Worm (Caenorhabditis elegans) whole organism, L1 larva: ENCODE data around the gene cutl-3.
A peak's percentile ranks its signal among the peaks of the same experiment; 100 is the strongest.

Experiments used
- C04F5.9 ChIP-seq: sonication (generic microtip); optimal IDR thresholded peaks from 2 replicates; lab custom pipeline; 2016; ENCODE audit warnings: missing genetic modification characterization, missing compliant biosample characterization
- C34B4.2 ChIP-seq: sonication (generic microtip); optimal IDR thresholded peaks from 2 replicates; lab custom pipeline; 2017; ENCODE audit warnings: mild to moderate bottlenecking, missing genetic modification characterization, missing compliant biosample characterization
- Y116A8C.19 ChIP-seq: sonication (generic microtip); optimal IDR thresholded peaks from 2 replicates; lab custom pipeline; 2016; ENCODE audit warnings: missing compliant biosample characterization, missing genetic modification characterization, borderline replicate concordance
- ama-1 ChIP-seq: fragments of 150-350 bp; optimal IDR thresholded peaks from 2 replicates; lab custom pipeline; 2014
- blmp-1 ChIP-seq: fragments of 150-350 bp; optimal IDR thresholded peaks from 2 replicates; lab custom pipeline; 2014; ENCODE audit warnings: missing biosample characterization, missing genetic modification characterization
- ceh-8 ChIP-seq: fragments of 200-800 bp; sonication (Bioruptor generic); optimal IDR thresholded peaks from 2 replicates; lab custom pipeline; 2018; ENCODE audit warnings: mild to moderate bottlenecking, missing genetic modification characterization, moderate library complexity, missing compliant biosample characterization
- ceh-88 ChIP-seq: fragments of 200-800 bp; sonication (Bioruptor generic); IDR thresholded peaks from 2 replicates; pipeline ENCODE4 v1.3.6; 2022; ENCODE audit warnings: missing genetic modification characterization, missing compliant biosample characterization
- ceh-90 ChIP-seq: sonication (generic microtip); optimal IDR thresholded peaks from 2 replicates; lab custom pipeline; 2016; ENCODE audit warnings: missing genetic modification characterization, missing compliant biosample characterization
- ces-1 ChIP-seq: fragments of 150-350 bp; optimal IDR thresholded peaks from 2 replicates; lab custom pipeline; 2014; ENCODE audit warnings: missing biosample characterization, missing genetic modification reagents, missing genetic modification characterization
- dpl-1 ChIP-seq, 3 experiments: fragments of 150-350 bp in 2 of 3; sonication (generic microtip) in 1 of 3; optimal IDR thresholded peaks; 2 replicates each; lab custom pipeline; 2014 to 2017; ENCODE audit warnings: missing biosample characterization in 3 of 3, missing genetic modification characterization in 3 of 3, missing genetic modification reagents in 3 of 3
- dsc-1 ChIP-seq: sonication (generic microtip); optimal IDR thresholded peaks from 2 replicates; lab custom pipeline; 2016; ENCODE audit warnings: mild to moderate bottlenecking, missing genetic modification characterization, missing compliant biosample characterization
- egl-13 ChIP-seq: sonication (generic microtip); optimal IDR thresholded peaks from 2 replicates; lab custom pipeline; 2016; ENCODE audit warnings: missing genotype, missing genetic modification reagents, missing genetic modification characterization, missing compliant biosample characterization
- elt-3 ChIP-seq, 6 experiments: fragments of 150-350 bp in 1 of 6; sonication (generic microtip); optimal IDR thresholded peaks; 2 replicates each; lab custom pipeline; 2017 to 2018; ENCODE audit warnings: missing biosample characterization in 6 of 6, missing genetic modification characterization in 6 of 6, inconsistent platforms in 1 of 6
- fkh-4 ChIP-seq: sonication (generic microtip); optimal IDR thresholded peaks from 2 replicates; lab custom pipeline; 2016; ENCODE audit warnings: missing compliant biosample characterization, missing genetic modification characterization, borderline replicate concordance
- fkh-8 ChIP-seq: sonication (generic microtip); optimal IDR thresholded peaks from 2 replicates; lab custom pipeline; 2016; ENCODE audit warnings: mild to moderate bottlenecking, missing genetic modification characterization, missing compliant biosample characterization
- fos-1 ChIP-seq: fragments of 150-350 bp; optimal IDR thresholded peaks from 2 replicates; lab custom pipeline; 2014; ENCODE audit warnings: missing biosample characterization, missing genetic modification characterization
- grh-1 ChIP-seq: fragments of 200-800 bp; sonication (Bioruptor generic); IDR thresholded peaks from 2 replicates; pipeline ENCODE4 v1.3.6; 2022; ENCODE audit warnings: missing genetic modification reagents, missing genetic modification characterization, missing compliant biosample characterization
- hlh-4 ChIP-seq: sonication (generic microtip); optimal IDR thresholded peaks from 2 replicates; lab custom pipeline; 2016; ENCODE audit warnings: mild to moderate bottlenecking, missing genetic modification characterization, missing compliant biosample characterization
- hpl-2 ChIP-seq: fragments of 150-350 bp; optimal IDR thresholded peaks from 2 replicates; lab custom pipeline; 2014; ENCODE audit warnings: missing biosample characterization, missing genetic modification reagents, missing genetic modification characterization
- lin-13 ChIP-seq: fragments of 150-350 bp; optimal IDR thresholded peaks from 2 replicates; lab custom pipeline; 2014; ENCODE audit warnings: missing biosample characterization, missing genetic modification reagents, missing genetic modification characterization
- lin-14 ChIP-seq: fragments of 200-800 bp; sonication (Bioruptor generic); optimal IDR thresholded peaks from 2 replicates; lab custom pipeline; 2018; ENCODE audit warnings: mild to moderate bottlenecking, missing genetic modification characterization, moderate library complexity, missing compliant biosample characterization
- lin-15B ChIP-seq: fragments of 150-350 bp; sonication (generic microtip); optimal IDR thresholded peaks from 3 replicates; lab custom pipeline; 2014; ENCODE audit warnings: missing biosample characterization, missing genetic modification characterization
- lin-39 ChIP-seq: fragments of 150-350 bp; optimal IDR thresholded peaks from 2 replicates; lab custom pipeline; 2014; ENCODE audit warnings: missing biosample characterization, missing genetic modification reagents, missing genetic modification characterization
- lir-3 ChIP-seq: sonication (generic microtip); optimal IDR thresholded peaks from 2 replicates; lab custom pipeline; 2016; ENCODE audit warnings: mild to moderate bottlenecking, missing genetic modification characterization, moderate library complexity, missing compliant biosample characterization; ENCODE audit not compliant: poor library complexity
- lsy-2 ChIP-seq, 2 experiments: fragments of 150-350 bp; optimal IDR thresholded peaks; 2 replicates each; lab custom pipeline; 2014; ENCODE audit warnings: missing biosample characterization in 2 of 2, missing genetic modification characterization in 2 of 2
- mdl-1 ChIP-seq, 2 experiments: fragments of 150-350 bp; optimal IDR thresholded peaks; 2 replicates each; lab custom pipeline; 2014 to 2017; ENCODE audit warnings: missing biosample characterization in 2 of 2, missing genetic modification characterization in 2 of 2, inconsistent platforms in 1 of 2
- mef-2 ChIP-seq: fragments of 150-350 bp; optimal IDR thresholded peaks from 2 replicates; lab custom pipeline; 2014; ENCODE audit warnings: missing biosample characterization, missing genetic modification characterization
- nhr-12 ChIP-seq: sonication (generic microtip); optimal IDR thresholded peaks from 2 replicates; lab custom pipeline; 2017; ENCODE audit warnings: missing biosample characterization, missing genetic modification characterization
- nhr-19 ChIP-seq: fragments of 200-800 bp; sonication (Bioruptor generic); conservative IDR thresholded peaks from 2 replicates; pipeline ENCODE4 v1.3.6; 2022; ENCODE audit warnings: missing genetic modification characterization, missing compliant biosample characterization
- nhr-20 ChIP-seq: sonication (generic microtip); optimal IDR thresholded peaks from 2 replicates; lab custom pipeline; 2016; ENCODE audit warnings: mild to moderate bottlenecking, missing genetic modification characterization, missing compliant biosample characterization
- nhr-237 ChIP-seq: fragments of 150-350 bp; optimal IDR thresholded peaks from 2 replicates; lab custom pipeline; 2014; ENCODE audit warnings: missing biosample characterization, missing genetic modification characterization
- nhr-28 ChIP-seq: fragments of 150-350 bp; optimal IDR thresholded peaks from 2 replicates; lab custom pipeline; 2014; ENCODE audit warnings: missing biosample characterization, missing genetic modification characterization
- nhr-77 ChIP-seq: fragments of 150-350 bp; optimal IDR thresholded peaks from 2 replicates; lab custom pipeline; 2014; ENCODE audit warnings: missing biosample characterization, missing genetic modification characterization
- nhr-84 ChIP-seq: sonication (generic microtip); optimal IDR thresholded peaks from 2 replicates; lab custom pipeline; 2017; ENCODE audit warnings: missing biosample characterization, missing genetic modification characterization
- nhr-85 ChIP-seq: sonication (generic microtip); peaks from one replicate; lab custom pipeline; 2016; ENCODE audit warnings: missing genetic modification characterization, inconsistent platforms, missing compliant biosample characterization
- nhr-90 ChIP-seq: sonication (generic microtip); optimal IDR thresholded peaks from 2 replicates; lab custom pipeline; 2016; ENCODE audit warnings: mild to moderate bottlenecking, missing genetic modification characterization, missing compliant biosample characterization; ENCODE audit not compliant: poor library complexity
- pag-3 ChIP-seq: sonication (generic microtip); optimal IDR thresholded peaks from 2 replicates; lab custom pipeline; 2017; ENCODE audit warnings: missing genetic modification characterization, mild to moderate bottlenecking, missing compliant biosample characterization, antibody characterized with exemption, borderline replicate concordance; ENCODE audit not compliant: insufficient read depth
- snpc-4 ChIP-seq: fragments of 150-350 bp; optimal IDR thresholded peaks from 2 replicates; lab custom pipeline; 2014; ENCODE audit warnings: missing biosample characterization, missing genetic modification characterization
- sox-4 ChIP-seq: sonication (generic microtip); optimal IDR thresholded peaks from 2 replicates; lab custom pipeline; 2016; ENCODE audit warnings: missing genetic modification characterization, missing compliant biosample characterization
- swsn-7 ChIP-seq: sonication (generic microtip); optimal IDR thresholded peaks from 2 replicates; lab custom pipeline; 2016; ENCODE audit warnings: missing genetic modification characterization, missing compliant biosample characterization
- tbx-2 ChIP-seq: sonication (generic microtip); optimal IDR thresholded peaks from 2 replicates; lab custom pipeline; 2016; ENCODE audit warnings: missing genetic modification characterization, missing compliant biosample characterization
- tlp-1 ChIP-seq: fragments of 150-350 bp; optimal IDR thresholded peaks from 2 replicates; lab custom pipeline; 2014; ENCODE audit warnings: missing biosample characterization, missing genetic modification characterization
- vab-15 ChIP-seq: sonication (generic microtip); optimal IDR thresholded peaks from 2 replicates; lab custom pipeline; 2017; ENCODE audit warnings: missing genotype, mild to moderate bottlenecking, missing genetic modification characterization, missing compliant biosample characterization
- xbp-1 ChIP-seq: sonication (generic microtip); optimal IDR thresholded peaks from 2 replicates; lab custom pipeline; 2016; ENCODE audit warnings: missing genetic modification characterization, missing compliant biosample characterization
- zip-4 ChIP-seq: fragments of 200-800 bp; sonication (Bioruptor generic); optimal IDR thresholded peaks from 2 replicates; lab custom pipeline; 2018; ENCODE audit warnings: mild to moderate bottlenecking, missing genetic modification characterization, moderate library complexity, missing compliant biosample characterization
- ztf-4 ChIP-seq: fragments of 150-350 bp; optimal IDR thresholded peaks from 2 replicates; lab custom pipeline; 2014; ENCODE audit warnings: missing biosample characterization, missing genetic modification characterization

cutl-3 gene

ce11 chrX:14978756-14979155, 20.2 kb downstream of the cutl-3 start (continued):
- peak; percentile 68 for TF ChIP-seq ama-1
- TF ChIP-seq pag-3 (tag; lab: Kevin White, UChicago) = no peak

ce11 chrX:14976840-14977534, 22.0 kb downstream of the cutl-3 start:
- TF ChIP-seq vab-15 (tag; lab: Kevin White, UChicago) (no peak), nhr-85 (tag; lab: Kevin White, UChicago) (peak; percentile 7), tbx-2 (tag; lab: Kevin White, UChicago) (no peak), ztf-4 (no peak), fos-1 (tag; lab: Kevin White, UChicago) (no peak), zip-4 (GFP tag; lab: Kevin White, UChicago) (no peak), lir-3 (tag; lab: Kevin White, UChicago) (no peak)

DNA sequence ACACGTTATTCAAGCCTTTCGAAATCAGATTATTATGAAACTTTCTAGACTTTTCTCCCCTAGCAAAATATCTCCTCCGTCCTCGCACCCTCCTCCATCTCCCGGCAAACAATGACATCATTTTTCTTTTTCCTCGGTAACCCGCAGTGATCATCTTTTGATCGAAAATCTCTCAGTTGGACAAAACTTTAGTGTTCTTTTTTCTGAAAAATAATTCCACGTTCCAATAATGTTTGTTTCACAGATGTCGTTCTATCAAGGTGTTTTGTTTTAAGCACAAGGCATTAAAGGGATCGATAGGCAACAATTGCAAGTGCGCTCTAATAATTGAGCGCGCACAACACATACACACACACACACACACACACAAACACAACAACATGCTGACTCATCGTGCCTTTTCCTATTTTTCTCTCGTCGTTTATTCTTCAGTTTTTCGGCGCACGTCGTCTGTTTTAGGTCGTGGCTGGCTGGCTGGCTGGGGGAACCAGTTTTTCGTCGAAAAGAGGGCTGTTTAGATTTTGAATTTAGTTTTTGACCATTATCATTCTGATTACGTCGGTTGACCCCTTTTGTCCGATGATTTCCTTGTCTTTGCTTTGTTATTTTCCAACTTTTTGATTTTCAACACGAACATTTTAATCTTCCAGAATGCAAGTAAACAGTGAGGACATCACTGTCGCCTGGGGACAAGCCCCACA, 23.4 kb downstream of the cutl-3 start, which contains the start of gene F20D1.3:
Gene F20D1.3 (plus strand): TSS at position 651 of the 701 bp plus-strand sequence.
- peak; percentile 72 for TF ChIP-seq lin-13 (GFP tag; lab: Kevin White, UChicago)
- TF ChIP-seq C34B4.2 (tag; lab: Kevin White, UChicago) = no peak
- peak; percentile 11 for TF ChIP-seq nhr-90 (tag; lab: Kevin White, UChicago)
- TF ChIP-seq fkh-4 (tag; lab: Kevin White, UChicago) = no peak
- peak; percentile 26 for TF ChIP-seq nhr-237 (tag; lab: Kevin White, UChicago)
- peak in 3 of 6 experiments; percentile 24 to 31 (median 25) for TF ChIP-seq elt-3 (tag; optimal IDR thresholded peaks at IDR 0.05; lab: Kevin White, UChicago)
- TF ChIP-seq tlp-1 (tag; lab: Kevin White, UChicago) = no peak
- TF ChIP-seq nhr-20 (tag; lab: Kevin White, UChicago) = peak; percentile 66
- TF ChIP-seq nhr-77 = peak; percentile 11
- no peak for TF ChIP-seq ces-1 (GFP tag; lab: Kevin White, UChicago)
- TF ChIP-seq C04F5.9 (tag; lab: Kevin White, UChicago) = no peak
- no peak for TF ChIP-seq nhr-12
- no peak for TF ChIP-seq sox-4 (tag; lab: Kevin White, UChicago)
- peak; percentile 44 for TF ChIP-seq swsn-7 (tag; lab: Kevin White, UChicago)
- TF ChIP-seq lsy-2 (tag; optimal IDR thresholded peaks at IDR 0.05; lab: Kevin White, UChicago) = peak in 1 of 2 experiments; percentile 65
- no peak for TF ChIP-seq ceh-90 (tag; lab: Kevin White, UChicago)
- no peak for TF ChIP-seq hpl-2
- no peak for TF ChIP-seq zip-4 (GFP tag; lab: Kevin White, UChicago)
- peak; percentile 60 for TF ChIP-seq blmp-1
- peak in 2 of 3 experiments; percentile 40 to 43 for TF ChIP-seq dpl-1 (GFP tag; optimal IDR thresholded peaks at IDR 0.05; lab: Kevin White, UChicago)
- TF ChIP-seq hlh-4 (tag; lab: Kevin White, UChicago) = no peak
- no peak for TF ChIP-seq nhr-84 (tag; lab: Kevin White, UChicago)
- TF ChIP-seq xbp-1 = peak; percentile 6
- TF ChIP-seq dsc-1 (tag; lab: Kevin White, UChicago) = peak; percentile 14
- TF ChIP-seq ceh-8 (GFP tag; lab: Kevin White, UChicago) = no peak
- peak; percentile 75 for TF ChIP-seq fkh-8 (tag; lab: Kevin White, UChicago)
- peak in 1 of 2 experiments; percentile 34 for TF ChIP-seq mdl-1 (tag; optimal IDR thresholded peaks at IDR 0.05; lab: Kevin White, UChicago)
- no peak for TF ChIP-seq nhr-28
- TF ChIP-seq snpc-4 (tag; lab: Kevin White, UChicago) = peak; percentile 4
- TF ChIP-seq mef-2 (tag; lab: Kevin White, UChicago) = no peak
- TF ChIP-seq lin-39 (tag; lab: Kevin White, UChicago) = no peak
- no peak for TF ChIP-seq ceh-88 (GFP tag; lab: Robert Waterston, UW)
- no peak for TF ChIP-seq Y116A8C.19 (tag; lab: Kevin White, UChicago)
- TF ChIP-seq egl-13 = no peak
- no peak for TF ChIP-seq vab-15 (tag; lab: Kevin White, UChicago)
- TF ChIP-seq grh-1 (GFP tag; lab: Robert Waterston, UW) = peak; percentile 46
- TF ChIP-seq lin-14 (GFP tag; lab: Kevin White, UChicago) = peak; percentile 91
- peak; percentile 97 for TF ChIP-seq fos-1 (tag; lab: Kevin White, UChicago)
- no peak for TF ChIP-seq lin-15B (tag; lab: Kevin White, UChicago)
- TF ChIP-seq nhr-19 (GFP tag; lab: Robert Waterston, UW) = no peak
- TF ChIP-seq nhr-85 (tag; lab: Kevin White, UChicago) = peak; percentile 91
